Worm (Caenorhabditis elegans) whole organism, young adult: ENCODE data around the gene ykt-6.

Source experiments
- D2030.7 ChIP-seq: fragments of 200-800 bp; sonication (Bioruptor generic); IDR thresholded peaks from 2 replicates; pipeline ENCODE4 v1.3.6; 2022; ENCODE audit warnings: missing genetic modification reagents, missing genetic modification characterization, missing compliant biosample characterization
- F33H1.4 ChIP-seq: fragments of 200-800 bp; sonication (Bioruptor generic); IDR thresholded peaks from 2 replicates; pipeline ENCODE4 v1.3.6; 2022; ENCODE audit warnings: missing genetic modification reagents, missing genetic modification characterization, missing compliant biosample characterization
- cebp-1 ChIP-seq, 2 experiments: fragments of 200-800 bp in 1 of 2; sonication (Bioruptor generic) in 1 of 2; sonication (generic microtip) in 1 of 2; IDR thresholded peaks in 1 of 2; optimal IDR thresholded peaks in 1 of 2; 2 replicates each; pipeline versions ENCODE4 v1.3.6 to Lab custom; 2017 to 2022; ENCODE audit warnings: missing compliant biosample characterization in 2 of 2, missing genetic modification characterization in 2 of 2, mild to moderate bottlenecking in 1 of 2, missing genetic modification reagents in 1 of 2, moderate library complexity in 1 of 2
- ceh-91 ChIP-seq: fragments of 200-800 bp; sonication (Bioruptor generic); IDR thresholded peaks from 2 replicates; pipeline ENCODE4 v1.3.6; 2022; ENCODE audit warnings: missing genetic modification reagents, missing genetic modification characterization, missing compliant biosample characterization
- dox-1 ChIP-seq: fragments of 200-800 bp; sonication (Bioruptor generic); IDR thresholded peaks from 2 replicates; pipeline ENCODE4 v1.3.6; 2022; ENCODE audit warnings: missing genetic modification reagents, missing genetic modification characterization, missing compliant biosample characterization
- efl-1 ChIP-seq: fragments of 150-350 bp; optimal IDR thresholded peaks from 2 replicates; lab custom pipeline; 2014; ENCODE audit warnings: missing biosample characterization, missing genetic modification reagents, missing genetic modification characterization
- egrh-3 ChIP-seq: fragments of 200-800 bp; sonication (Bioruptor generic); IDR thresholded peaks from 2 replicates; pipeline ENCODE4 v1.3.6; 2022; ENCODE audit warnings: missing genetic modification reagents, missing genetic modification characterization, missing compliant biosample characterization
- hmg-1.2 ChIP-seq: fragments of 200-800 bp; sonication (Bioruptor generic); IDR thresholded peaks from 2 replicates; pipeline ENCODE4 v1.3.6; 2022; ENCODE audit warnings: missing genetic modification reagents, missing genetic modification characterization, missing compliant biosample characterization
- lsl-1 ChIP-seq: fragments of 200-800 bp; sonication (Bioruptor generic); optimal IDR thresholded peaks from 2 replicates; lab custom pipeline; 2018; ENCODE audit warnings: mild to moderate bottlenecking, missing genetic modification characterization, moderate library complexity, missing compliant biosample characterization
- madf-6 ChIP-seq: fragments of 200-800 bp; sonication (Bioruptor generic); IDR thresholded peaks from 2 replicates; pipeline ENCODE4 v1.3.6; 2022; ENCODE audit warnings: missing genetic modification reagents, missing genetic modification characterization, missing compliant biosample characterization
- ztf-22 ChIP-seq: fragments of 200-800 bp; sonication (Bioruptor generic); optimal IDR thresholded peaks from 2 replicates; lab custom pipeline; 2018; ENCODE audit warnings: mild to moderate bottlenecking, missing genetic modification characterization, moderate library complexity, missing compliant biosample characterization

The ykt-6 gene

DNA sequence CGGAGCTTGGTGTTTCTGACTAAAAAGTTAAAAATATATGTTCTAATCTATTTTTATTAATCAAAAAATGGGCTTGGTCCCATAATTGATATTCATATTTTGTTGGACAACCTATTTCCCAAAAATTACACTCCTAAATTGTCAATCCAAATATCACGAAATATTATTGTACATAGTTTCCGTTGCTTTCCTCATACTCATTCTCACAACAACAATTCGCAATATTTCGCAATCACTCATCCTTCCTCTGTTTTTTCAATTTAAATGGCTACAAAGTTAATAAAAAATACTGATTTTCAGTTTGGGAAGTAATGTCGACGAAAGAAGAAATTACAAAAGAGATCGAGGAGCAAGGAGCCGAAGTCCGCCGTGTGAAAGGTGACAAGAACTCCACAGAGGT is 48.7 kb downstream of the ykt-6 start, which contains the start of gene pars-1:
Gene pars-1, plus strand, starts transcription at position 301 of the 400 bp plus-strand sequence.
- TF ChIP-seq ztf-22 (GFP tag; lab: Kevin White, UChicago) (no peak), cebp-1 (GFP tag; IDR thresholded peaks at IDR 0.05; lab: Robert Waterston, UW) (no peak), cebp-1 (tag; optimal IDR thresholded peaks at IDR 0.05; lab: Kevin White, UChicago) (peak; percentile 89)

DNA sequence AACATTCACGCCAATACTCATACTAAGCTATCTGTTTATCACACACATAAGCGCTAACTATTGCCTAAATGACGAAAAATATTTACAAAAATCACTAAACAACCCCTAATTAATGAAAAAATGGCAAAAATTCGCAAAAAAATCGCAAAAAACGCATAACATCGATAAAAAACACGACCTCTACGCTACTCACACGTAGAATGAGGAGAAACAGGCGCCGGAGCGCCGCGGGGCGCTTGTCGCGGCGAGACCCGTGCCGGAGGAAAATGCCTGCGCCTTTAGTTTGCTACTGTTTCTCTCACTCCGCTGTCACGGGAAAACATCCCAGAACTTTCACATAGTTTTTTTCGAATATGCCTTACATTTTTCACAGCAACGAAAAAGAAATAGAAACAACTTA is 49.5 kb downstream of the ykt-6 start:
- TF ChIP-seq ceh-91 (GFP tag; lab: Robert Waterston, UW), result peak; percentile 63; the same call in 1 of the 2 replicates
- peak; percentile 56 for TF ChIP-seq lsl-1 (GFP tag; lab: Kevin White, UChicago)
- TF ChIP-seq hmg-1.2 (GFP tag; lab: Robert Waterston, UW), result 0 out of 2 replicates have a peak, but pooled peaks have one; percentile 12
- TF ChIP-seq dox-1 (GFP tag; lab: Robert Waterston, UW), result peak; percentile 61; the same call in 1 of the 2 replicates
- TF ChIP-seq D2030.7, result peak; percentile 43; the same call in 1 of the 2 replicates
- peak; percentile 32 for TF ChIP-seq efl-1 (GFP tag; lab: Kevin White, UChicago)
- TF ChIP-seq madf-6 (GFP tag; lab: Robert Waterston, UW), result peak; percentile 57
- TF ChIP-seq F33H1.4 (GFP tag; lab: Robert Waterston, UW), result peak; percentile 82
- TF ChIP-seq egrh-3 (GFP tag; lab: Robert Waterston, UW), result 0 out of 2 replicates have a peak, but pooled peaks have one; percentile 8
- TF ChIP-seq, all 124 proteins: peak for 9; not testable (repeated sequence) for 115
